Worm (Caenorhabditis elegans) whole organism, L4/young adult: ENCODE measurements around the gene Y43F8C.5.

Source experiments
- W03F9.2 ChIP-seq: fragments of 150-350 bp; optimal IDR thresholded peaks from 2 replicates; lab custom pipeline; 2014; ENCODE audit warnings: missing biosample characterization, missing genetic modification characterization
- dao-5 ChIP-seq: sonication (generic microtip); optimal IDR thresholded peaks from 2 replicates; lab custom pipeline; 2016; ENCODE audit warnings: missing genotype, missing genetic modification characterization, moderate library complexity, missing compliant biosample characterization
- him-1 ChIP-seq: sonication (generic microtip); optimal IDR thresholded peaks from 2 replicates; lab custom pipeline; 2016; ENCODE audit warnings: missing genotype, missing genetic modification reagents, missing genetic modification characterization, missing compliant biosample characterization

- TF ChIP-seq dao-5 (tag; lab: Kevin White, UChicago), result no peak
- TF ChIP-seq him-1 (tag; lab: Kevin White, UChicago), result no peak
- no peak for TF ChIP-seq W03F9.2
These were observed 27.0 kb downstream of the Y43F8C.5 start for ce11 chrV:19605415-19605814.
